Worm (Caenorhabditis elegans) whole organism, L3 larva: ENCODE measurements around the gene mlc-1.

Experiments
- ZK546.5 ChIP-seq: sonication (generic microtip); optimal IDR thresholded peaks from 2 replicates; lab custom pipeline; 2017; ENCODE audit warnings: missing biosample characterization, missing genetic modification characterization
- aly-2 ChIP-seq: fragments of 150-350 bp; optimal IDR thresholded peaks from 2 replicates; lab custom pipeline; 2014; ENCODE audit warnings: missing biosample characterization, missing genetic modification characterization
- nhr-25 ChIP-seq: sonication (generic microtip); optimal IDR thresholded peaks from 2 replicates; lab custom pipeline; 2017; ENCODE audit warnings: missing biosample characterization, missing genetic modification characterization
- nhr-28 ChIP-seq: fragments of 150-350 bp; optimal IDR thresholded peaks from 2 replicates; lab custom pipeline; 2014; ENCODE audit warnings: missing biosample characterization, missing genetic modification characterization
- pqm-1 ChIP-seq: fragments of 150-350 bp; optimal IDR thresholded peaks from 2 replicates; lab custom pipeline; 2017; ENCODE audit warnings: missing biosample characterization, missing genetic modification characterization, inconsistent platforms
- unc-39 ChIP-seq: sonication (generic microtip); optimal IDR thresholded peaks from 4 replicates; lab custom pipeline; 2017; ENCODE audit warnings: missing biosample characterization, missing genetic modification characterization
- unc-62 ChIP-seq: fragments of 150-350 bp; sonication (generic microtip); optimal IDR thresholded peaks from 4 replicates; lab custom pipeline; 2014; ENCODE audit warnings: missing biosample characterization, missing genetic modification reagents, missing genetic modification characterization
- zag-1 ChIP-seq: fragments of 150-350 bp; optimal IDR thresholded peaks from 2 replicates; lab custom pipeline; 2014; ENCODE audit warnings: missing biosample characterization, missing genetic modification characterization
- ztf-11 ChIP-seq: fragments of 150-350 bp; optimal IDR thresholded peaks from 2 replicates; lab custom pipeline; 2014; ENCODE audit warnings: missing biosample characterization, missing genetic modification characterization
- ztf-4 ChIP-seq: fragments of 150-350 bp; optimal IDR thresholded peaks from 2 replicates; lab custom pipeline; 2014; ENCODE audit warnings: missing biosample characterization, missing genetic modification characterization

DNA sequence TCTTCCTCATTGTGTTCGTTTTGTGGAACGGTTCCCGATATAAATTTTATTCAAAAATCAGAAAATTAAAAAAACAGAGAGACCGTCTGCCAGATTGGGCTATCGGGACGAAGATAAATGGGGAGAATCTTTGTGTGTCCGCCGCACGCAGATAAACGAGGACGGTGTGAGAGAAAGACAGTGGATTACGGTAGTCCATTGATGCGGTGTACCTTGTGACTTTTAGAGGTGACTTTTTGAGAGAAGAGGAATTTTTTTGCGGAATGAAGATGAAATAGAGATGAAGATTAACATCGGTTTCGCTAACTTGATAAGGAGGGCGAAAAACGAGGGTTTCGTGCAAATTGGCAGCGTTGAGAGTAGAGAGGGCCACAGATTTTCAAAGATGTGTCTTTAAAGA, 31.2 kb upstream of the mlc-1 start:
- TF ChIP-seq unc-62 (GFP tag; lab: Kevin White, UChicago) (peak; percentile 55), ztf-11 (tag; lab: Kevin White, UChicago) (no peak), nhr-25 (tag; lab: Kevin White, UChicago) (peak; percentile 60), pqm-1 (tag; lab: Kevin White, UChicago) (no peak), nhr-28 (tag; lab: Kevin White, UChicago) (no peak), zag-1 (tag; lab: Kevin White, UChicago) (no peak), aly-2 (tag; lab: Kevin White, UChicago) (no peak), ZK546.5 (tag; lab: Kevin White, UChicago) (no peak), ztf-4 (tag; lab: Kevin White, UChicago) (no peak), unc-39 (tag; lab: Kevin White, UChicago) (no peak)
